Worm (Caenorhabditis elegans) whole organism, L2 larva: ENCODE measurements around the gene C07A9.13.

Experiments
- alr-1 ChIP-seq: fragments of 150-350 bp; optimal IDR thresholded peaks from 2 replicates; lab custom pipeline; 2014; ENCODE audit warnings: missing biosample characterization, missing genetic modification characterization
- aly-2 ChIP-seq: fragments of 150-350 bp; optimal IDR thresholded peaks from 2 replicates; lab custom pipeline; 2014; ENCODE audit warnings: missing biosample characterization, missing genetic modification characterization
- ama-1 ChIP-seq: fragments of 150-350 bp; optimal IDR thresholded peaks from 2 replicates; lab custom pipeline; 2018; ENCODE audit warnings: inconsistent platforms
- ceh-16 ChIP-seq: fragments of 150-350 bp; optimal IDR thresholded peaks from 2 replicates; lab custom pipeline; 2014; ENCODE audit warnings: missing biosample characterization, missing genetic modification characterization
- ceh-82 ChIP-seq: fragments of 150-350 bp; optimal IDR thresholded peaks from 2 replicates; lab custom pipeline; 2014; ENCODE audit warnings: missing biosample characterization, missing genetic modification characterization
- egl-27 ChIP-seq: sonication (generic microtip); optimal IDR thresholded peaks from 3 replicates; lab custom pipeline; 2017; ENCODE audit warnings: missing biosample characterization, missing genetic modification reagents, missing genetic modification characterization
- elt-3 ChIP-seq: sonication (generic microtip); optimal IDR thresholded peaks from 2 replicates; lab custom pipeline; 2017; ENCODE audit warnings: missing biosample characterization, missing genetic modification characterization
- lsy-2 ChIP-seq, 2 experiments: fragments of 150-350 bp in 1 of 2; sonication (generic microtip) in 1 of 2; optimal IDR thresholded peaks; 2 replicates each; lab custom pipeline; 2014 to 2017; ENCODE audit warnings: missing biosample characterization in 2 of 2, missing genetic modification characterization in 2 of 2
- nhr-237 ChIP-seq: fragments of 150-350 bp; optimal IDR thresholded peaks from 2 replicates; lab custom pipeline; 2014; ENCODE audit warnings: missing biosample characterization, missing genetic modification characterization
- skn-1 ChIP-seq: sonication (generic microtip); optimal IDR thresholded peaks from 2 replicates; lab custom pipeline; 2017; ENCODE audit warnings: missing biosample characterization, missing genetic modification characterization
- ztf-11 ChIP-seq: sonication (generic microtip); optimal IDR thresholded peaks from 2 replicates; lab custom pipeline; 2017; ENCODE audit warnings: missing biosample characterization, missing genetic modification characterization

ce11 chrIII:9655802-9656201 is 25.3 kb downstream of the C07A9.13 start, which contains the start of gene C15H7.4:
- no peak for TF ChIP-seq ztf-11
- TF ChIP-seq ceh-82 (tag; lab: Kevin White, UChicago): no peak
- TF ChIP-seq skn-1 (tag; lab: Kevin White, UChicago): no peak
- no peak for TF ChIP-seq alr-1 (tag; lab: Kevin White, UChicago)
- TF ChIP-seq ceh-16 (tag; lab: Kevin White, UChicago): no peak
- TF ChIP-seq egl-27 (tag; lab: Kevin White, UChicago): no peak
- TF ChIP-seq lsy-2 (tag; optimal IDR thresholded peaks at IDR 0.05; lab: Kevin White, UChicago): no peak
- TF ChIP-seq ama-1 (lab: Kevin White, UChicago): no peak
- TF ChIP-seq aly-2: no peak
- no peak for TF ChIP-seq elt-3 (tag; lab: Kevin White, UChicago)
- TF ChIP-seq nhr-237: no peak
